Fruit fly (Drosophila melanogaster) S2 (cell line): ENCODE data around the gene Rab9Fb.

Experiments used
- CG8478 ChIP-seq: fragments of >200 bp; optimal IDR thresholded peaks from 2 replicates; lab custom pipeline; 2018
- CTCF ChIP-seq, 2 experiments: fragments of >200 bp; optimal IDR thresholded peaks; 2 replicates each; lab custom pipeline; 2018

DNA sequence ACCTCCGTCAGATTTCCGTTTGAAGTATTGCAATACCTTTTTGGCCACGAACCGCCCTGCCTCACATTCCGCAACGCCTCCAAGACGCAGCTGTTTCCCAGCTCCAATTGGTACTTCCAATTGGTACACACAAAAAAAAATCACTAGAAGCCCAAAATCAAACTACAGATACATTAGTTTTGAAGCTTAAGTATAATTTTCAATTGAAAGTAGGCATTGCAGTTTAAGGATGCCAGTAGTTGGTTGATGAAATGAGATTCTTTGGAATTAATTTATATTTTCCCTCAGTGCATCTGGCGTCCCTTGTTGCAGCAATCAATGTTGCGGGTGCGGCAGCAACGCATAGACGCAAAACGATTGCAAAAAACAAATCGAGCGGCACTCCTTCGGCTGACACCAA is 18.5 kb downstream of the Rab9Fb start:
- TF ChIP-seq CTCF (optimal IDR thresholded peaks at IDR 0.05; lab: Kevin White, UChicago) (no peak), CG8478 (lab: Kevin White, UChicago) (no peak)
